Fruit fly (Drosophila melanogaster) whole organism, embryonic: ENCODE measurements around the gene Tusp.

Experiments used
- CG10147 ChIP-seq: fragments of 200-800 bp; sonication (Bioruptor generic); optimal IDR thresholded peaks from 2 replicates; lab custom pipeline; 2019; ENCODE audit warnings: missing biosample characterization, mild to moderate bottlenecking, missing genetic modification characterization, moderate library complexity
- CG13287 ChIP-seq: fragments of 200-800 bp; sonication (Bioruptor generic); IDR thresholded peaks from 2 replicates; pipeline ENCODE4 v1.3.6; 2022; ENCODE audit warnings: missing biosample characterization, missing genetic modification characterization; ENCODE audit not compliant: partially characterized antibody
- CG13296 ChIP-seq: fragments of 200-800 bp; sonication (Bioruptor generic); optimal IDR thresholded peaks from 3 replicates; lab custom pipeline; 2018; ENCODE audit warnings: missing biosample characterization, mild to moderate bottlenecking, missing genetic modification characterization
- CG15479 ChIP-seq: fragments of 200-800 bp; sonication (Bioruptor generic); optimal IDR thresholded peaks from 3 replicates; lab custom pipeline; 2019; ENCODE audit warnings: missing biosample characterization, mild to moderate bottlenecking, missing genetic modification characterization, moderate library complexity
- CG15601 ChIP-seq: fragments of 200-800 bp; sonication (Bioruptor generic); optimal IDR thresholded peaks from 3 replicates; lab custom pipeline; 2019; ENCODE audit warnings: missing biosample characterization, mild to moderate bottlenecking, missing genetic modification characterization, moderate library complexity
- CG16779 ChIP-seq: fragments of 200-800 bp; sonication (Bioruptor generic); IDR thresholded peaks from 2 replicates; pipeline ENCODE4 v1.3.6; 2022; ENCODE audit warnings: missing biosample characterization, missing genetic modification characterization
- CG16813 ChIP-seq: fragments of 200-800 bp; sonication (Bioruptor generic); IDR thresholded peaks from 3 replicates; pipeline ENCODE4 v1.3.6; 2022; ENCODE audit warnings: missing biosample characterization, missing genetic modification characterization; ENCODE audit not compliant: partially characterized antibody
- CG17361 ChIP-seq: fragments of 200-800 bp; sonication (Bioruptor generic); IDR thresholded peaks from 3 replicates; pipeline ENCODE4 v1.3.6; 2022; ENCODE audit warnings: missing biosample characterization, missing genetic modification characterization
- CG3163 ChIP-seq: fragments of 200-800 bp; sonication (Bioruptor generic); optimal IDR thresholded peaks from 3 replicates; lab custom pipeline; 2016; ENCODE audit warnings: missing biosample characterization, missing genetic modification characterization
- CG34224 ChIP-seq: fragments of 200-800 bp; sonication (Bioruptor generic); IDR thresholded peaks from 3 replicates; pipeline ENCODE4 v1.3.6; 2022; ENCODE audit warnings: missing biosample characterization, missing genetic modification characterization; ENCODE audit not compliant: partially characterized antibody
- CG3838 ChIP-seq: fragments of 200-800 bp; sonication (Bioruptor generic); optimal IDR thresholded peaks from 3 replicates; lab custom pipeline; 2016; ENCODE audit warnings: missing biosample characterization, missing genetic modification characterization
- CG4730 ChIP-seq: fragments of 200-800 bp; sonication (Bioruptor generic); IDR thresholded peaks from 2 replicates; pipeline ENCODE4 v1.3.6; 2022; ENCODE audit warnings: missing biosample characterization, missing genetic modification characterization
- CG6272 ChIP-seq: fragments of 200-800 bp; sonication (Bioruptor generic); IDR thresholded peaks from 2 replicates; pipeline ENCODE4 v1.3.6; 2022; ENCODE audit warnings: missing biosample characterization, missing genetic modification characterization
- CG7556 ChIP-seq: fragments of 200-800 bp; sonication (Bioruptor generic); optimal IDR thresholded peaks from 2 replicates; lab custom pipeline; 2017; ENCODE audit warnings: missing biosample characterization, mild to moderate bottlenecking, missing genetic modification characterization
- CoRest ChIP-seq: fragments of 200-800 bp; sonication (Bioruptor generic); optimal IDR thresholded peaks from 3 replicates; lab custom pipeline; 2018; ENCODE audit warnings: missing biosample characterization, mild to moderate bottlenecking, missing genetic modification characterization, moderate library complexity
- D19B ChIP-seq: fragments of 200-800 bp; sonication (Bioruptor generic); optimal IDR thresholded peaks from 2 replicates; lab custom pipeline; 2017; ENCODE audit warnings: missing biosample characterization, mild to moderate bottlenecking, missing genetic modification characterization
- Dbx ChIP-seq: fragments of 200-800 bp; sonication (Bioruptor generic); IDR thresholded peaks from 3 replicates; pipeline ENCODE4 v1.3.6; 2022; ENCODE audit warnings: missing biosample characterization, missing genetic modification characterization
- H2.0 ChIP-seq: fragments of 200-800 bp; sonication (Bioruptor generic); IDR thresholded peaks from 2 replicates; pipeline ENCODE4 v1.3.6; 2022; ENCODE audit warnings: missing biosample characterization, missing genetic modification characterization
- HmgD ChIP-seq: fragments of 200-800 bp; sonication (Bioruptor generic); optimal IDR thresholded peaks from 3 replicates; lab custom pipeline; 2016; ENCODE audit warnings: missing biosample characterization, missing genetic modification characterization
- Lhr ChIP-seq: fragments of 200-800 bp; sonication (Bioruptor generic); optimal IDR thresholded peaks from 3 replicates; lab custom pipeline; 2017; ENCODE audit warnings: mild to moderate bottlenecking, missing biosample characterization, missing genetic modification reagents, missing genetic modification characterization
- MBD-R2 ChIP-seq: fragments of 200-800 bp; sonication (Bioruptor generic); IDR thresholded peaks from 2 replicates; pipeline ENCODE4 v1.3.6; 2022; ENCODE audit warnings: missing biosample characterization, missing genetic modification characterization
- MTF-1 ChIP-seq: fragments of 200-800 bp; sonication (Bioruptor generic); optimal IDR thresholded peaks from 2 replicates; lab custom pipeline; 2018; ENCODE audit warnings: missing biosample characterization, mild to moderate bottlenecking, missing genetic modification characterization, borderline replicate concordance
- Myb ChIP-seq: fragments of 200-800 bp; sonication (Bioruptor generic); optimal IDR thresholded peaks from 2 replicates; lab custom pipeline; 2016; ENCODE audit warnings: missing biosample characterization, missing genetic modification characterization
- Nf-YC ChIP-seq: fragments of 200-800 bp; optimal IDR thresholded peaks from 3 replicates; lab custom pipeline; 2019; ENCODE audit warnings: missing biosample characterization, mild to moderate bottlenecking, missing genetic modification characterization, moderate library complexity
- Pdp1 ChIP-seq, 2 experiments: fragments of 200-800 bp; sonication (Bioruptor generic); optimal IDR thresholded peaks; 3 replicates each; lab custom pipeline; 2016; ENCODE audit warnings: missing biosample characterization in 2 of 2, missing genetic modification characterization in 2 of 2, mild to moderate bottlenecking in 1 of 2, moderate library complexity in 1 of 2
- aop ChIP-seq: fragments of 200-800 bp; sonication (Bioruptor generic); IDR thresholded peaks from 2 replicates; pipeline ENCODE4 v1.3.6; 2022; ENCODE audit warnings: missing biosample characterization, missing genetic modification characterization
- ap ChIP-seq: fragments of 200-800 bp; sonication (Bioruptor generic); IDR thresholded peaks from 2 replicates; pipeline ENCODE4 v1.3.6; 2022; ENCODE audit warnings: missing biosample characterization, missing genetic modification characterization
- ase ChIP-seq: fragments of 200-800 bp; sonication (Bioruptor generic); IDR thresholded peaks from 3 replicates; pipeline ENCODE4 v1.3.6; 2022; ENCODE audit warnings: missing biosample characterization, missing genetic modification characterization
- chif ChIP-seq, 2 experiments: fragments of 200-800 bp; sonication (Bioruptor generic); optimal IDR thresholded peaks; 3 replicates each; lab custom pipeline; 2016; ENCODE audit warnings: missing biosample characterization in 2 of 2, missing genetic modification characterization in 2 of 2
- chm ChIP-seq: fragments of 200-800 bp; sonication (Bioruptor generic); IDR thresholded peaks from 2 replicates; pipeline ENCODE4 v1.3.6; 2022; ENCODE audit warnings: missing biosample characterization, missing genetic modification characterization
- dati ChIP-seq: fragments of 200-800 bp; sonication (Bioruptor generic); IDR thresholded peaks from 2 replicates; pipeline ENCODE4 v1.3.6; 2022; ENCODE audit warnings: missing biosample characterization, missing genetic modification characterization
- ewg ChIP-seq: fragments of 200-800 bp; sonication (Bioruptor generic); optimal IDR thresholded peaks from 3 replicates; lab custom pipeline; 2017; ENCODE audit warnings: mild to moderate bottlenecking, missing biosample characterization, missing genetic modification reagents, missing genetic modification characterization
- fd102C ChIP-seq: fragments of 200-800 bp; sonication (Bioruptor generic); optimal IDR thresholded peaks from 2 replicates; lab custom pipeline; 2018; ENCODE audit warnings: missing biosample characterization, mild to moderate bottlenecking, missing genetic modification characterization, moderate library complexity
- fru ChIP-seq: fragments of >200 bp; optimal IDR thresholded peaks from 2 replicates; lab custom pipeline; 2017
- ftz-f1 ChIP-seq: fragments of 200-800 bp; sonication (Bioruptor generic); optimal IDR thresholded peaks from 2 replicates; lab custom pipeline; 2016; ENCODE audit warnings: missing biosample characterization, missing genetic modification characterization
- gcm2 ChIP-seq: fragments of 200-800 bp; sonication (Bioruptor generic); optimal IDR thresholded peaks from 2 replicates; lab custom pipeline; 2016; ENCODE audit warnings: missing biosample characterization, missing genetic modification characterization
- hbn ChIP-seq: fragments of 200-800 bp; sonication (Bioruptor generic); IDR thresholded peaks from 2 replicates; pipeline ENCODE4 v1.3.6; 2022; ENCODE audit warnings: missing biosample characterization, missing genetic modification characterization; ENCODE audit not compliant: partially characterized antibody
- ind ChIP-seq: fragments of 200-800 bp; sonication (Bioruptor generic); optimal IDR thresholded peaks from 3 replicates; lab custom pipeline; 2016; ENCODE audit warnings: missing biosample characterization, missing genetic modification characterization
- klu ChIP-seq: fragments of 200-800 bp; sonication (Bioruptor generic); IDR thresholded peaks from 2 replicates; pipeline ENCODE4 v1.3.6; 2022; ENCODE audit warnings: missing biosample characterization, missing genetic modification characterization
- lov ChIP-seq, 2 experiments: fragments of 200-800 bp in 1 of 2; fragments of >200 bp in 1 of 2; sonication (Bioruptor generic) in 1 of 2; IDR thresholded peaks in 1 of 2; optimal IDR thresholded peaks in 1 of 2; 2 replicates in 1 of 2; 3 replicates in 1 of 2; pipeline versions ENCODE4 v1.3.6 to Lab custom; 2017 to 2022; ENCODE audit warnings: missing biosample characterization in 1 of 2, missing genetic modification characterization in 1 of 2
- luna ChIP-seq: fragments of 200-800 bp; sonication (Bioruptor generic); optimal IDR thresholded peaks from 2 replicates; lab custom pipeline; 2016; ENCODE audit warnings: missing biosample characterization, missing genetic modification characterization
- onecut ChIP-seq: fragments of 200-800 bp; sonication (Bioruptor generic); IDR thresholded peaks from 2 replicates; pipeline ENCODE4 v1.3.6; 2022; ENCODE audit warnings: missing biosample characterization, missing genetic modification characterization
- otp ChIP-seq: fragments of 200-800 bp; sonication (Bioruptor generic); IDR thresholded peaks from 3 replicates; pipeline ENCODE4, ENCODE4 v1.3.6; 2022; ENCODE audit warnings: missing biosample characterization, missing genetic modification characterization
- sens-2 ChIP-seq: fragments of 200-800 bp; sonication (Bioruptor generic); IDR thresholded peaks from 2 replicates; pipeline ENCODE4 v1.3.6; 2022; ENCODE audit warnings: missing biosample characterization, missing genetic modification characterization
- sima ChIP-seq: fragments of 200-800 bp; sonication (Bioruptor generic); optimal IDR thresholded peaks from 2 replicates; lab custom pipeline; 2016; ENCODE audit warnings: missing biosample characterization, missing genetic modification characterization
- sr ChIP-seq: fragments of 200-800 bp; sonication (Bioruptor generic); IDR thresholded peaks from 3 replicates; pipeline ENCODE4 v1.3.6; 2022; ENCODE audit warnings: missing biosample characterization, missing genetic modification characterization
- ssp ChIP-seq: fragments of 200-800 bp; sonication (Bioruptor generic); IDR thresholded peaks from 2 replicates; pipeline ENCODE4 v1.3.6; 2022; ENCODE audit warnings: missing biosample characterization, missing genetic modification characterization
- sug ChIP-seq: fragments of 200-800 bp; optimal IDR thresholded peaks from 2 replicates; lab custom pipeline; 2019; ENCODE audit warnings: missing biosample characterization, mild to moderate bottlenecking, missing genetic modification characterization, moderate library complexity
- twi ChIP-seq: fragments of 200-800 bp; optimal IDR thresholded peaks from 2 replicates; lab custom pipeline; 2019; ENCODE audit warnings: missing biosample characterization, mild to moderate bottlenecking, missing genetic modification characterization, moderate library complexity
- wek ChIP-seq: fragments of 200-800 bp; sonication (Bioruptor generic); optimal IDR thresholded peaks from 3 replicates; lab custom pipeline; 2018; ENCODE audit warnings: missing biosample characterization, mild to moderate bottlenecking, missing genetic modification characterization, moderate library complexity
- zfh1 ChIP-seq: fragments of 200-800 bp; sonication (Bioruptor generic); IDR thresholded peaks from 3 replicates; pipeline ENCODE4 v1.3.6; 2022; ENCODE audit warnings: missing biosample characterization, missing genetic modification characterization

Tusp gene

dm6 chr3R:27569706-27570105 is 38.0 kb upstream of the Tusp start (continued):
- TF ChIP-seq gcm2 (no peak), CG16813 (GFP tag; lab: Robert Waterston, UW) (no peak), CoRest (no peak), sens-2 (GFP tag; lab: Robert Waterston, UW) (peak; percentile 86), ftz-f1 (GFP tag; lab: Kevin White, UChicago) (no peak), ewg (GFP tag; lab: Kevin White, UChicago) (peak; percentile 49), CG15601 (no peak), onecut (GFP tag; lab: Robert Waterston, UW) (peak; percentile 82), fd102C (GFP tag; lab: Kevin White, UChicago) (no peak), chm (GFP tag; lab: Robert Waterston, UW) (peak; percentile 70; the same call in 1 of the 2 replicates), CG10147 (GFP tag; lab: Kevin White, UChicago) (peak; percentile 90), Pdp1 (GFP tag; optimal IDR thresholded peaks at IDR 0.05; lab: Kevin White, UChicago) (peak; percentile 79 to 85), ap (GFP tag; lab: Robert Waterston, UW) (peak; percentile 81), CG13287 (no peak), fru (no peak), CG17361 (no peak; the same call in 1 of the 3 replicates), D19B (GFP tag; lab: Kevin White, UChicago) (peak; percentile 70), sr (peak; percentile 95), Nf-YC (peak; percentile 68), aop (no peak), luna (GFP tag; lab: Kevin White, UChicago) (peak; percentile 86), otp (GFP tag; lab: Robert Waterston, UW) (peak; percentile 88), sima (peak; percentile 63), CG3838 (peak; percentile 5), lov (optimal IDR thresholded peaks at IDR 0.05; lab: Kevin White, UChicago) (no peak), lov (GFP tag; IDR thresholded peaks at IDR 0.05; lab: Robert Waterston, UW) (peak; percentile 73; the same call in 1 of the 3 replicates), klu (peak; percentile 87), Dbx (GFP tag; lab: Robert Waterston, UW) (peak; percentile 91), Lhr (no peak), HmgD (GFP tag; lab: Kevin White, UChicago) (peak; percentile 47), hbn (GFP tag; lab: Robert Waterston, UW) (no peak), ase (peak; percentile 73; the same call in 2 of the 3 replicates), CG3163 (GFP tag; lab: Kevin White, UChicago) (peak; percentile 53), chif (GFP tag; optimal IDR thresholded peaks at IDR 0.05; lab: Kevin White, UChicago) (peak; percentile 70 to 76), ind (GFP tag; lab: Kevin White, UChicago) (peak; percentile 93), MTF-1 (peak; percentile 75), MBD-R2 (peak; percentile 79), H2.0 (peak; percentile 86), twi (tag; lab: Kevin White, UChicago) (no peak), zfh1 (GFP tag; lab: Robert Waterston, UW) (peak; percentile 90), CG15479 (no peak), wek (GFP tag; lab: Kevin White, UChicago) (peak; percentile 3), Myb (GFP tag; lab: Kevin White, UChicago) (peak; percentile 62), CG6272 (GFP tag; lab: Robert Waterston, UW) (peak; percentile 65; the same call in 1 of the 2 replicates), CG16779 (peak; percentile 84), CG34224 (no peak), CG4730 (peak; percentile 87), sug (peak; percentile 83), CG7556 (GFP tag; lab: Kevin White, UChicago) (peak; percentile 73), CG13296 (GFP tag; lab: Kevin White, UChicago) (peak; percentile 92), dati (peak; percentile 73; the same call in 1 of the 2 replicates), ssp (GFP tag; lab: Robert Waterston, UW) (peak; percentile 76)
